Worm (Caenorhabditis elegans) whole organism, mixed stage, embryonic: ENCODE measurements around the gene rps-5.

ENCODE experiments used
- M03D4.4 ChIP-seq: sonication (generic microtip); optimal IDR thresholded peaks from 2 replicates; lab custom pipeline; 2017; ENCODE audit warnings: mild to moderate bottlenecking, missing genetic modification characterization, missing compliant biosample characterization
- bed-3 ChIP-seq: fragments of 200-800 bp; sonication (Bioruptor generic); optimal IDR thresholded peaks from 3 replicates; lab custom pipeline; 2018; ENCODE audit warnings: mild to moderate bottlenecking, missing genetic modification characterization, moderate library complexity, missing compliant biosample characterization
- blmp-1 ChIP-seq: fragments of 150-350 bp; optimal IDR thresholded peaks from 2 replicates; lab custom pipeline; 2014; ENCODE audit warnings: missing biosample characterization, missing genetic modification characterization
- ceh-39 ChIP-seq: fragments of 150-350 bp; optimal IDR thresholded peaks from 2 replicates; lab custom pipeline; 2014; ENCODE audit warnings: missing biosample characterization, missing genetic modification characterization
- ceh-43 ChIP-seq: fragments of 200-800 bp; sonication (Bioruptor generic); optimal IDR thresholded peaks from 2 replicates; lab custom pipeline; 2018; ENCODE audit warnings: mild to moderate bottlenecking, missing genetic modification characterization, moderate library complexity, missing compliant biosample characterization
- ceh-83 ChIP-seq: fragments of 200-800 bp; sonication (Bioruptor generic); optimal IDR thresholded peaks from 2 replicates; lab custom pipeline; 2018; ENCODE audit warnings: mild to moderate bottlenecking, missing genetic modification characterization, missing compliant biosample characterization
- ces-1 ChIP-seq: fragments of 150-350 bp; optimal IDR thresholded peaks from 2 replicates; lab custom pipeline; 2014; ENCODE audit warnings: missing biosample characterization, missing genetic modification reagents, missing genetic modification characterization
- cnd-1 ChIP-seq: fragments of 200-800 bp; sonication (Bioruptor generic); optimal IDR thresholded peaks from 2 replicates; lab custom pipeline; 2018; ENCODE audit warnings: mild to moderate bottlenecking, missing genetic modification characterization, missing compliant biosample characterization
- drap-1 ChIP-seq: fragments of 200-800 bp; sonication (Bioruptor generic); optimal IDR thresholded peaks from 3 replicates; lab custom pipeline; 2018; ENCODE audit warnings: mild to moderate bottlenecking, missing genetic modification characterization, missing compliant biosample characterization
- elt-1 ChIP-seq: sonication (generic microtip); optimal IDR thresholded peaks from 2 replicates; lab custom pipeline; 2017; ENCODE audit warnings: missing genetic modification characterization, mild to moderate bottlenecking, missing compliant biosample characterization, antibody characterized with exemption, moderate library complexity, borderline replicate concordance; ENCODE audit not compliant: insufficient read depth
- elt-3 ChIP-seq: fragments of 150-350 bp; optimal IDR thresholded peaks from 2 replicates; lab custom pipeline; 2014; ENCODE audit warnings: missing biosample characterization, missing genetic modification characterization
- flh-1 ChIP-seq: fragments of 200-800 bp; sonication (Bioruptor generic); optimal IDR thresholded peaks from 2 replicates; lab custom pipeline; 2018; ENCODE audit warnings: mild to moderate bottlenecking, missing genetic modification characterization, moderate library complexity, missing compliant biosample characterization
- ham-2 ChIP-seq: fragments of 200-800 bp; sonication (Bioruptor generic); optimal IDR thresholded peaks from 2 replicates; lab custom pipeline; 2018; ENCODE audit warnings: mild to moderate bottlenecking, missing genetic modification characterization, missing compliant biosample characterization
- hlh-1 ChIP-seq: fragments of 150-350 bp; optimal IDR thresholded peaks from 2 replicates; lab custom pipeline; 2014; ENCODE audit warnings: missing biosample characterization, missing genetic modification reagents, missing genetic modification characterization
- lin-13 ChIP-seq: fragments of 150-350 bp; optimal IDR thresholded peaks from 2 replicates; lab custom pipeline; 2014; ENCODE audit warnings: missing biosample characterization, missing genetic modification characterization
- lin-32 ChIP-seq: fragments of 200-800 bp; sonication (Bioruptor generic); optimal IDR thresholded peaks from 2 replicates; lab custom pipeline; 2018; ENCODE audit warnings: mild to moderate bottlenecking, missing genetic modification characterization, missing compliant biosample characterization
- lsy-2 ChIP-seq: fragments of 150-350 bp; optimal IDR thresholded peaks from 2 replicates; lab custom pipeline; 2014; ENCODE audit warnings: missing biosample characterization, missing genetic modification characterization
- mab-5 ChIP-seq: fragments of 150-350 bp; optimal IDR thresholded peaks from 2 replicates; lab custom pipeline; 2014; ENCODE audit warnings: missing biosample characterization, missing genetic modification characterization
- mep-1 ChIP-seq: fragments of 150-350 bp; optimal IDR thresholded peaks from 2 replicates; lab custom pipeline; 2017; ENCODE audit warnings: missing biosample characterization, missing genetic modification reagents, missing genetic modification characterization, inconsistent platforms
- mls-2 ChIP-seq: sonication (generic microtip); optimal IDR thresholded peaks from 2 replicates; lab custom pipeline; 2016; ENCODE audit warnings: mild to moderate bottlenecking, missing genetic modification characterization, moderate library complexity, missing compliant biosample characterization
- nhr-12 ChIP-seq: fragments of 150-350 bp; optimal IDR thresholded peaks from 2 replicates; lab custom pipeline; 2014; ENCODE audit warnings: missing biosample characterization, missing genetic modification characterization
- nhr-2 ChIP-seq: fragments of 150-350 bp; optimal IDR thresholded peaks from 2 replicates; lab custom pipeline; 2014; ENCODE audit warnings: missing biosample characterization, missing genetic modification characterization
- nhr-237 ChIP-seq: fragments of 150-350 bp; optimal IDR thresholded peaks from 2 replicates; lab custom pipeline; 2014; ENCODE audit warnings: missing biosample characterization, missing genetic modification characterization
- nhr-28 ChIP-seq: fragments of 150-350 bp; optimal IDR thresholded peaks from 2 replicates; lab custom pipeline; 2014; ENCODE audit warnings: missing biosample characterization, missing genetic modification characterization
- nhr-76 ChIP-seq: sonication (generic microtip); optimal IDR thresholded peaks from 2 replicates; lab custom pipeline; 2017; ENCODE audit warnings: missing biosample characterization, missing genetic modification characterization
- pha-4 ChIP-seq: fragments of 150-350 bp; optimal IDR thresholded peaks from 2 replicates; lab custom pipeline; 2018; ENCODE audit warnings: missing biosample characterization, missing genetic modification reagents, missing genetic modification characterization
- sem-2 ChIP-seq: fragments of 200-800 bp; sonication (Bioruptor generic); optimal IDR thresholded peaks from 2 replicates; lab custom pipeline; 2018; ENCODE audit warnings: mild to moderate bottlenecking, missing genetic modification characterization, missing compliant biosample characterization
- snpc-4 ChIP-seq: fragments of 150-350 bp; optimal IDR thresholded peaks from 2 replicates; lab custom pipeline; 2014; ENCODE audit warnings: missing biosample characterization, missing genetic modification characterization
- sptf-1 ChIP-seq: sonication (generic microtip); optimal IDR thresholded peaks from 2 replicates; lab custom pipeline; 2017; ENCODE audit warnings: mild to moderate bottlenecking, missing genetic modification characterization, moderate library complexity, missing compliant biosample characterization
- tbx-8 ChIP-seq: fragments of 200-800 bp; sonication (Bioruptor generic); optimal IDR thresholded peaks from 2 replicates; lab custom pipeline; 2018; ENCODE audit warnings: mild to moderate bottlenecking, missing genetic modification characterization, moderate library complexity, missing compliant biosample characterization
- unc-120 ChIP-seq: sonication (generic microtip); optimal IDR thresholded peaks from 2 replicates; lab custom pipeline; 2017; ENCODE audit warnings: missing genetic modification characterization, missing compliant biosample characterization; ENCODE audit not compliant: poor library complexity, severe bottlenecking
- unc-39 ChIP-seq: fragments of 150-350 bp; optimal IDR thresholded peaks from 2 replicates; lab custom pipeline; 2014; ENCODE audit warnings: missing biosample characterization, missing genetic modification characterization
- unc-62 ChIP-seq: fragments of 150-350 bp; optimal IDR thresholded peaks from 2 replicates; lab custom pipeline; 2014; ENCODE audit warnings: missing biosample characterization, missing genetic modification reagents, missing genetic modification characterization
- zip-8 ChIP-seq: fragments of 150-350 bp; optimal IDR thresholded peaks from 2 replicates; lab custom pipeline; 2014; ENCODE audit warnings: missing biosample characterization, missing genetic modification characterization
- ztf-11 ChIP-seq: fragments of 150-350 bp; optimal IDR thresholded peaks from 2 replicates; lab custom pipeline; 2014; ENCODE audit warnings: missing biosample characterization, missing genetic modification characterization

The rps-5 gene

ce11 chrIV:11094052-11094451 is 16.8 kb downstream of the rps-5 start:
- TF ChIP-seq sptf-1 (tag; lab: Kevin White, UChicago) (no peak), drap-1 (GFP tag; lab: Kevin White, UChicago) (no peak), elt-1 (tag; lab: Kevin White, UChicago) (no peak), zip-8 (no peak), blmp-1 (tag; lab: Kevin White, UChicago) (no peak), bed-3 (GFP tag; lab: Kevin White, UChicago) (no peak)
- TF ChIP-seq, all 35 proteins: peak for 0

ce11 chrIV:11092502-11093080 is 18.3 kb downstream of the rps-5 start, which contains the start of gene bcc-1:
bcc-1 (minus strand) TSS chrIV:11092552.
- TF ChIP-seq ztf-11 (tag; lab: Kevin White, UChicago) (no peak), lsy-2 (tag; lab: Kevin White, UChicago) (no peak), cnd-1 (tag; lab: Kevin White, UChicago) (no peak), mls-2 (tag; lab: Kevin White, UChicago) (no peak), elt-3 (tag; lab: Kevin White, UChicago) (no peak), ham-2 (no peak), mab-5 (tag; lab: Kevin White, UChicago) (no peak), sptf-1 (tag; lab: Kevin White, UChicago) (no peak), drap-1 (GFP tag; lab: Kevin White, UChicago) (no peak), pha-4 (tag; lab: Kevin White, UChicago) (no peak), ceh-83 (GFP tag; lab: Kevin White, UChicago) (no peak), nhr-28 (tag; lab: Kevin White, UChicago) (no peak), sem-2 (no peak), nhr-2 (tag; lab: Kevin White, UChicago) (no peak), zip-8 (no peak), unc-39 (tag; lab: Kevin White, UChicago) (no peak), hlh-1 (tag; lab: Kevin White, UChicago) (no peak), elt-1 (tag; lab: Kevin White, UChicago) (no peak)

DNA sequence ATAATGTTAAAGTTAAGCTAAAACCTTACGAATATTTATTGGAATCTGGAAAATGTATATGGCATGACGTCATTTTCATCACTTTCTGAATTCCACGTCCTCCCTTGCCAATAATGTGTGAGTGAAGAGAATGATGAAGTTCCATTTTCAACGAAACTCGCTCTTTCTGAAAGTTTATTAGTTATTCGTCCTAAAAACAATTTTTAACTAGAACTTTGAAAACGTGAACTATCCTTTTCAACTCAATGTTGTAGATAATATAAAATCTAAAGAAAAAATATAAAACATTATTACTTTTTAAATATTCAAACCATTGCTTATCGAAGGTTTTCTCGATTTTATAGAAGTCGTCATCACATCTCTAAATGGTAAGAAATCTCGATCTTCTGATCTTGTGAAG is 21.3 kb downstream of the rps-5 start, which contains the start of gene M7.7:
Gene M7.7 (plus strand): TSS at position 301 of the 400 bp plus-strand sequence.
- TF ChIP-seq mep-1, result no peak
- no peak for TF ChIP-seq ceh-43 (GFP tag; lab: Kevin White, UChicago)
- no peak for TF ChIP-seq nhr-28 (tag; lab: Kevin White, UChicago)
- no peak for TF ChIP-seq ceh-39 (tag; lab: Kevin White, UChicago)
- TF ChIP-seq drap-1 (GFP tag; lab: Kevin White, UChicago), result no peak
- TF ChIP-seq cnd-1 (tag; lab: Kevin White, UChicago), result no peak

- TF ChIP-seq lsy-2 (tag; lab: Kevin White, UChicago), result peak; percentile 62
- TF ChIP-seq nhr-76 (tag; lab: Kevin White, UChicago), result no peak
These were observed 27.2 kb downstream of the rps-5 start, which contains the start of gene klc-1 for ce11 chrIV:11083609-11084008. klc-1 (plus strand) TSS chrIV:11083735.

- TF ChIP-seq flh-1 (no peak), ztf-11 (tag; lab: Kevin White, UChicago) (peak; percentile 69), drap-1 (GFP tag; lab: Kevin White, UChicago) (peak; percentile 72), blmp-1 (tag; lab: Kevin White, UChicago) (peak; percentile 54), nhr-12 (tag; lab: Kevin White, UChicago) (no peak), mls-2 (tag; lab: Kevin White, UChicago) (peak; percentile 60), ces-1 (GFP tag; lab: Kevin White, UChicago) (peak; percentile 95), ceh-43 (GFP tag; lab: Kevin White, UChicago) (no peak), cnd-1 (tag; lab: Kevin White, UChicago) (peak; percentile 5), unc-39 (tag; lab: Kevin White, UChicago) (no peak), nhr-28 (tag; lab: Kevin White, UChicago) (no peak), nhr-76 (tag; lab: Kevin White, UChicago) (no peak), mab-5 (tag; lab: Kevin White, UChicago) (no peak), bed-3 (GFP tag; lab: Kevin White, UChicago) (no peak), mep-1 (peak; percentile 82), snpc-4 (tag; lab: Kevin White, UChicago) (no peak), ham-2 (peak; percentile 85), sptf-1 (tag; lab: Kevin White, UChicago) (peak; percentile 56), elt-1 (tag; lab: Kevin White, UChicago) (no peak), elt-3 (tag; lab: Kevin White, UChicago) (peak; percentile 13), nhr-2 (tag; lab: Kevin White, UChicago) (no peak), zip-8 (no peak), M03D4.4 (tag; lab: Kevin White, UChicago) (peak; percentile 32), lin-32 (no peak), tbx-8 (GFP tag; lab: Kevin White, UChicago) (no peak), ceh-83 (GFP tag; lab: Kevin White, UChicago) (no peak), unc-120 (peak; percentile 67), ceh-39 (tag; lab: Kevin White, UChicago) (no peak), hlh-1 (tag; lab: Kevin White, UChicago) (peak; percentile 46), nhr-237 (tag; lab: Kevin White, UChicago) (peak; percentile 88), unc-62 (GFP tag; lab: Kevin White, UChicago) (peak; percentile 90), lsy-2 (tag; lab: Kevin White, UChicago) (peak; percentile 81), lin-13 (tag; lab: Kevin White, UChicago) (peak; percentile 37), sem-2 (no peak), pha-4 (tag; lab: Kevin White, UChicago) (peak; percentile 83)
These were observed 28.0 kb downstream of the rps-5 start for ce11 chrIV:11082789-11083235.
